Worm (Caenorhabditis elegans) whole organism, L4 larva: ENCODE measurements around the gene unc-86.

ENCODE experiments used
- ama-1 ChIP-seq: fragments of 150-350 bp; optimal IDR thresholded peaks from 2 replicates; lab custom pipeline; 2014; ENCODE audit warnings: inconsistent platforms, mixed read lengths
- ceh-62 ChIP-seq: sonication (generic microtip); optimal IDR thresholded peaks from 2 replicates; lab custom pipeline; 2017; ENCODE audit warnings: missing biosample characterization, missing genetic modification characterization
- ceh-82 ChIP-seq: sonication (generic microtip); optimal IDR thresholded peaks from 2 replicates; lab custom pipeline; 2017; ENCODE audit warnings: missing biosample characterization, missing genetic modification characterization
- lin-13 ChIP-seq: fragments of 150-350 bp; optimal IDR thresholded peaks from 2 replicates; lab custom pipeline; 2014; ENCODE audit warnings: missing biosample characterization, missing genetic modification reagents, missing genetic modification characterization
- nhr-42 ChIP-seq: fragments of 200-800 bp; sonication (Bioruptor generic); IDR thresholded peaks from 2 replicates; pipeline ENCODE4 v1.3.6; 2022; ENCODE audit warnings: missing genetic modification characterization, missing compliant biosample characterization
- spr-3 ChIP-seq: fragments of 200-800 bp; sonication (Bioruptor generic); optimal IDR thresholded peaks from 2 replicates; lab custom pipeline; 2018; ENCODE audit warnings: mild to moderate bottlenecking, missing genetic modification characterization, missing compliant biosample characterization

- TF ChIP-seq ama-1 (lab: Kevin White, UChicago): peak; percentile 21
- TF ChIP-seq nhr-42 (GFP tag; lab: Robert Waterston, UW): no peak
- no peak for TF ChIP-seq ceh-62 (tag; lab: Kevin White, UChicago)
- TF ChIP-seq lin-13 (GFP tag; lab: Kevin White, UChicago): no peak
- no peak for TF ChIP-seq ceh-82 (tag; lab: Kevin White, UChicago)
- TF ChIP-seq spr-3 (GFP tag; lab: Kevin White, UChicago): no peak
Measured at ce11 chrIII:8172609-8173133, 43.5 kb downstream of the unc-86 start.
